Worm (Caenorhabditis elegans) whole organism, L2 larva: ENCODE data around the gene gpdh-2.

Source experiments
- ZK546.5 ChIP-seq: sonication (generic microtip); optimal IDR thresholded peaks from 2 replicates; lab custom pipeline; 2017; ENCODE audit warnings: missing biosample characterization, missing genetic modification characterization
- egl-27 ChIP-seq: sonication (generic microtip); optimal IDR thresholded peaks from 3 replicates; lab custom pipeline; 2017; ENCODE audit warnings: missing biosample characterization, missing genetic modification reagents, missing genetic modification characterization
- nhr-10 ChIP-seq: sonication (generic microtip); optimal IDR thresholded peaks from 2 replicates; lab custom pipeline; 2017; ENCODE audit warnings: missing biosample characterization, missing genetic modification characterization

ce11 chrIII:9851547-9851946 lies 7.4 kb downstream of the gpdh-2 start, which contains the start of gene K11H3.3:
- TF ChIP-seq ZK546.5 (tag; lab: Kevin White, UChicago) = no peak
- TF ChIP-seq egl-27 (tag; lab: Kevin White, UChicago) = no peak
- TF ChIP-seq nhr-10 (tag; lab: Kevin White, UChicago) = no peak
